Fruit fly (Drosophila melanogaster): Measurements from ENCODE around the gene ChAT.

The ChAT gene

dm6 chr3R:18694952-18695351 is 10.3 kb upstream of the ChAT start, which contains the start of gene CG34282:
TSS of gene CG34282 (plus strand) at chr3R:18695252.
- no peak for TF ChIP-seq noc (tag; optimal IDR thresholded peaks at IDR 0.05)

dm6 chr3R:18698855-18699569 is 6.3 kb upstream of the ChAT start:
- TF ChIP-seq noc (tag; optimal IDR thresholded peaks at IDR 0.05), result no peak

dm6 chr3R:18703514-18703913 is 1.8 kb upstream of the ChAT start:
- TF ChIP-seq noc (tag; optimal IDR thresholded peaks at IDR 0.05), result no peak

dm6 chr3R:18706289-18706688 is 988 bp downstream of the ChAT start:
- TF ChIP-seq noc (tag; optimal IDR thresholded peaks at IDR 0.05), result no peak

- TF ChIP-seq noc (tag; optimal IDR thresholded peaks at IDR 0.05), result no peak
Measured at dm6 chr3R:18707492-18707891, 2.2 kb downstream of the ChAT start.

dm6 chr3R:18719767-18720341 is 14.6 kb downstream of the ChAT start:
- peak; percentile 45 for TF ChIP-seq noc (tag; optimal IDR thresholded peaks at IDR 0.05)

dm6 chr3R:18721368-18721767 is 16.1 kb downstream of the ChAT start:
- no peak for TF ChIP-seq noc (tag; optimal IDR thresholded peaks at IDR 0.05)

dm6 chr3R:18722490-18722889 is 17.2 kb downstream of the ChAT start, which contains the start of gene CG34283:
TSS of gene CG34283 (minus strand) at chr3R:18722590.
- no peak for TF ChIP-seq noc (tag; optimal IDR thresholded peaks at IDR 0.05)

dm6 chr3R:18726334-18726733 is 21.0 kb downstream of the ChAT start, which contains the start of gene CG7714:
TSS of gene CG7714 (minus strand) at chr3R:18726434.
- no peak for TF ChIP-seq noc (tag; optimal IDR thresholded peaks at IDR 0.05)

- TF ChIP-seq noc (tag; optimal IDR thresholded peaks at IDR 0.05), result no peak
Measured at dm6 chr3R:18728368-18728767, 23.1 kb downstream of the ChAT start, which contains the start of gene CG7715. TSS of gene CG7715 (minus strand) at chr3R:18728468.

dm6 chr3R:18731241-18731640 is 25.9 kb downstream of the ChAT start:
- no peak for TF ChIP-seq noc (tag; optimal IDR thresholded peaks at IDR 0.05)

dm6 chr3R:18732381-18732780 is 27.1 kb downstream of the ChAT start, which contains the start of gene CG14302:
TSS of gene CG14302 (plus strand) at chr3R:18732681.
- TF ChIP-seq noc (tag; optimal IDR thresholded peaks at IDR 0.05), result no peak

- TF ChIP-seq noc (tag; optimal IDR thresholded peaks at IDR 0.05), result no peak
Measured at dm6 chr3R:18733580-18733979, 28.3 kb downstream of the ChAT start.

dm6 chr3R:18738086-18738485 is 32.8 kb downstream of the ChAT start:
- no peak for TF ChIP-seq noc (tag; optimal IDR thresholded peaks at IDR 0.05)

dm6 chr3R:18738705-18739434 is 33.6 kb downstream of the ChAT start:
- no peak for TF ChIP-seq noc (tag; optimal IDR thresholded peaks at IDR 0.05)

dm6 chr3R:18739435-18739977 is 34.2 kb downstream of the ChAT start:
- TF ChIP-seq noc (tag; optimal IDR thresholded peaks at IDR 0.05), result no peak

Measured in whole organism, larva.